Worm (Caenorhabditis elegans): Measurements from ENCODE around the gene Y43F8B.20.

ce11 chrV:19520130-19520529 lies 29.5 kb downstream of the Y43F8B.20 start:
- TF ChIP-seq ztf-11 (tag; optimal IDR thresholded peaks at IDR 0.05) (no peak), lsy-2 (tag; optimal IDR thresholded peaks at IDR 0.05) (no peak), nhr-12 (tag; optimal IDR thresholded peaks at IDR 0.05) (no peak), blmp-1 (tag; optimal IDR thresholded peaks at IDR 0.05) (no peak), pha-4 (tag; optimal IDR thresholded peaks at IDR 0.05) (no peak), ceh-43 (GFP tag; optimal IDR thresholded peaks at IDR 0.05) (no peak), mab-5 (tag; optimal IDR thresholded peaks at IDR 0.05) (no peak), nhr-28 (tag; optimal IDR thresholded peaks at IDR 0.05) (no peak), nhr-237 (tag; optimal IDR thresholded peaks at IDR 0.05) (no peak), lin-13 (tag; optimal IDR thresholded peaks at IDR 0.05) (no peak), unc-62 (GFP tag; optimal IDR thresholded peaks at IDR 0.05) (no peak), snpc-4 (tag; optimal IDR thresholded peaks at IDR 0.05) (no peak), nhr-76 (tag; optimal IDR thresholded peaks at IDR 0.05) (no peak), mep-1 (tag; optimal IDR thresholded peaks at IDR 0.05) (no peak)
